Worm (Caenorhabditis elegans) whole organism, L1 larva: ENCODE data around the gene sec-6.

ENCODE experiments used
- dsc-1 ChIP-seq: sonication (generic microtip); optimal IDR thresholded peaks from 2 replicates; lab custom pipeline; 2016; ENCODE audit warnings: mild to moderate bottlenecking, missing genetic modification characterization, missing compliant biosample characterization
- fos-1 ChIP-seq: fragments of 150-350 bp; optimal IDR thresholded peaks from 2 replicates; lab custom pipeline; 2014; ENCODE audit warnings: missing biosample characterization, missing genetic modification characterization
- mdl-1 ChIP-seq, 2 experiments: fragments of 150-350 bp; optimal IDR thresholded peaks; 2 replicates each; lab custom pipeline; 2014 to 2017; ENCODE audit warnings: missing biosample characterization in 2 of 2, missing genetic modification characterization in 2 of 2, inconsistent platforms in 1 of 2
- nhr-76 ChIP-seq: sonication (generic microtip); optimal IDR thresholded peaks from 2 replicates; lab custom pipeline; 2017; ENCODE audit warnings: missing biosample characterization, missing genetic modification characterization
- snpc-4 ChIP-seq: fragments of 150-350 bp; optimal IDR thresholded peaks from 2 replicates; lab custom pipeline; 2014; ENCODE audit warnings: missing biosample characterization, missing genetic modification characterization
- xbp-1 ChIP-seq: sonication (generic microtip); optimal IDR thresholded peaks from 2 replicates; lab custom pipeline; 2016; ENCODE audit warnings: missing genetic modification characterization, missing compliant biosample characterization

ce11 chrII:5393090-5393489 lies 33.7 kb downstream of the sec-6 start, which contains the start of gene brap-2:
- TF ChIP-seq fos-1 (tag; lab: Kevin White, UChicago) = no peak
- TF ChIP-seq nhr-76 (tag; lab: Kevin White, UChicago) = no peak
- no peak for TF ChIP-seq snpc-4
- TF ChIP-seq dsc-1 (tag; lab: Kevin White, UChicago) = no peak
- TF ChIP-seq xbp-1 (tag; lab: Kevin White, UChicago) = no peak
- no peak for TF ChIP-seq mdl-1 (tag; optimal IDR thresholded peaks at IDR 0.05; lab: Kevin White, UChicago)
